Fruit fly (Drosophila melanogaster) whole organism, embryonic: ENCODE data around the gene caps.
A peak's percentile ranks its signal among the peaks of the same experiment; 100 is the strongest.

Experiments
- BtbVII ChIP-seq: fragments of 200-800 bp; sonication (Bioruptor generic); optimal IDR thresholded peaks from 3 replicates; lab custom pipeline; 2017; ENCODE audit warnings: missing biosample characterization, mild to moderate bottlenecking, missing genetic modification characterization
- CG10267 ChIP-seq: fragments of 200-800 bp; sonication (Bioruptor generic); optimal IDR thresholded peaks from 2 replicates; lab custom pipeline; 2018; ENCODE audit warnings: missing biosample characterization, mild to moderate bottlenecking, missing genetic modification characterization, moderate library complexity
- CG11456 ChIP-seq: fragments of 200-800 bp; sonication (Bioruptor generic); IDR thresholded peaks from 3 replicates; pipeline ENCODE4 v1.3.6; 2022; ENCODE audit warnings: missing biosample characterization, missing genetic modification characterization
- CG12104 ChIP-seq: fragments of 200-800 bp; sonication (Bioruptor generic); optimal IDR thresholded peaks from 3 replicates; lab custom pipeline; 2016; ENCODE audit warnings: missing biosample characterization, missing genetic modification characterization
- CG12155 ChIP-seq: fragments of 200-800 bp; sonication (Bioruptor generic); optimal IDR thresholded peaks from 3 replicates; lab custom pipeline; 2016; ENCODE audit warnings: missing biosample characterization, missing genetic modification characterization
- CG1233 ChIP-seq: fragments of 200-800 bp; sonication (Bioruptor generic); optimal IDR thresholded peaks from 4 replicates; lab custom pipeline; 2018; ENCODE audit warnings: missing biosample characterization, mild to moderate bottlenecking, missing genetic modification characterization
- CG17361 ChIP-seq: fragments of 200-800 bp; sonication (Bioruptor generic); IDR thresholded peaks from 3 replicates; pipeline ENCODE4 v1.3.6; 2022; ENCODE audit warnings: missing biosample characterization, missing genetic modification characterization
- CG18476 ChIP-seq: fragments of 200-800 bp; sonication (Bioruptor generic); optimal IDR thresholded peaks from 2 replicates; lab custom pipeline; 2016; ENCODE audit warnings: missing biosample characterization, mild to moderate bottlenecking, missing genetic modification characterization
- CG2889 ChIP-seq: fragments of 200-800 bp; sonication (Bioruptor generic); IDR thresholded peaks from 3 replicates; pipeline ENCODE4 v1.3.6; 2022; ENCODE audit warnings: missing biosample characterization, missing genetic modification characterization
- CG34376 ChIP-seq: fragments of 200-800 bp; sonication (Bioruptor generic); optimal IDR thresholded peaks from 2 replicates; lab custom pipeline; 2018; ENCODE audit warnings: missing biosample characterization, mild to moderate bottlenecking, missing genetic modification characterization
- CG3726 ChIP-seq: fragments of 200-800 bp; sonication (Bioruptor generic); IDR thresholded peaks from 3 replicates; pipeline ENCODE4, ENCODE4 v1.3.6; 2022; ENCODE audit warnings: missing biosample characterization, missing genetic modification characterization
- CG4730 ChIP-seq: fragments of 200-800 bp; sonication (Bioruptor generic); IDR thresholded peaks from 2 replicates; pipeline ENCODE4 v1.3.6; 2022; ENCODE audit warnings: missing biosample characterization, missing genetic modification characterization
- CG5953 ChIP-seq: fragments of 200-800 bp; sonication (Bioruptor generic); IDR thresholded peaks from 2 replicates; pipeline ENCODE4 v1.3.6; 2022; ENCODE audit warnings: missing biosample characterization, missing genetic modification characterization
- CG6272 ChIP-seq: fragments of 200-800 bp; sonication (Bioruptor generic); IDR thresholded peaks from 2 replicates; pipeline ENCODE4 v1.3.6; 2022; ENCODE audit warnings: missing biosample characterization, missing genetic modification characterization
- CG6854 ChIP-seq: fragments of 200-800 bp; sonication (Bioruptor generic); optimal IDR thresholded peaks from 3 replicates; lab custom pipeline; 2017; ENCODE audit warnings: missing biosample characterization, mild to moderate bottlenecking, missing genetic modification characterization
- CG7745 ChIP-seq: fragments of 200-800 bp; sonication (Bioruptor generic); optimal IDR thresholded peaks from 2 replicates; lab custom pipeline; 2018; ENCODE audit warnings: missing biosample characterization, mild to moderate bottlenecking, missing genetic modification characterization, moderate library complexity
- CG7839 ChIP-seq: fragments of 200-800 bp; sonication (Bioruptor generic); optimal IDR thresholded peaks from 3 replicates; lab custom pipeline; 2018; ENCODE audit warnings: missing biosample characterization, mild to moderate bottlenecking, missing genetic modification characterization, moderate library complexity
- CG8924 ChIP-seq: fragments of 200-800 bp; optimal IDR thresholded peaks from 3 replicates; lab custom pipeline; 2019; ENCODE audit warnings: missing biosample characterization, mild to moderate bottlenecking, missing genetic modification characterization, moderate library complexity
- CG9817 ChIP-seq: fragments of 200-800 bp; sonication (Bioruptor generic); optimal IDR thresholded peaks from 2 replicates; lab custom pipeline; 2018; ENCODE audit warnings: missing biosample characterization, mild to moderate bottlenecking, missing genetic modification characterization, moderate library complexity
- Camta ChIP-seq: fragments of 200-800 bp; sonication (Bioruptor generic); optimal IDR thresholded peaks from 2 replicates; lab custom pipeline; 2016; ENCODE audit warnings: missing biosample characterization, missing genetic modification characterization
- E2f2 ChIP-seq: fragments of 200-800 bp; sonication (Bioruptor generic); IDR thresholded peaks from 2 replicates; pipeline ENCODE4 v1.3.6; 2022; ENCODE audit warnings: missing biosample characterization, missing genetic modification characterization
- Hr51 ChIP-seq, 2 experiments: fragments of 200-800 bp; sonication (Bioruptor generic); optimal IDR thresholded peaks; 2 replicates in 1 of 2; 3 replicates in 1 of 2; lab custom pipeline; 2016 to 2018; ENCODE audit warnings: missing biosample characterization in 2 of 2, missing genetic modification characterization in 2 of 2, mild to moderate bottlenecking in 1 of 2, moderate library complexity in 1 of 2
- Lpt ChIP-seq: fragments of >200 bp; optimal IDR thresholded peaks from 2 replicates; lab custom pipeline; 2018; ENCODE audit warnings: missing biosample characterization, missing genetic modification characterization
- NK7.1 ChIP-seq: fragments of 200-800 bp; sonication (Bioruptor generic); optimal IDR thresholded peaks from 3 replicates; lab custom pipeline; 2016; ENCODE audit warnings: missing biosample characterization, missing genetic modification characterization
- Neu2 ChIP-seq: fragments of 200-800 bp; sonication (Bioruptor generic); optimal IDR thresholded peaks from 3 replicates; lab custom pipeline; 2016; ENCODE audit warnings: missing biosample characterization, missing genetic modification characterization, borderline replicate concordance
- Oaz ChIP-seq: fragments of 200-800 bp; sonication (Bioruptor generic); IDR thresholded peaks from 2 replicates; pipeline ENCODE4 v1.3.6; 2022; ENCODE audit warnings: missing biosample characterization, missing genetic modification characterization
- Oli ChIP-seq: fragments of 200-800 bp; sonication (Bioruptor generic); optimal IDR thresholded peaks from 2 replicates; lab custom pipeline; 2018; ENCODE audit warnings: missing biosample characterization, mild to moderate bottlenecking, missing genetic modification characterization, moderate library complexity
- Six4 ChIP-seq: fragments of 200-800 bp; sonication (Bioruptor generic); optimal IDR thresholded peaks from 2 replicates; lab custom pipeline; 2016; ENCODE audit warnings: missing biosample characterization, missing genetic modification characterization
- Taf1 ChIP-seq: fragments of 200-800 bp; sonication (Bioruptor generic); IDR thresholded peaks from 2 replicates; pipeline ENCODE4 v1.3.6; 2022; ENCODE audit warnings: missing biosample characterization, missing genetic modification characterization
- Tbp ChIP-seq: fragments of >200 bp; optimal IDR thresholded peaks from 2 replicates; lab custom pipeline; 2018; ENCODE audit warnings: missing biosample characterization, missing genetic modification characterization
- btn ChIP-seq: fragments of 200-800 bp; sonication (Bioruptor generic); optimal IDR thresholded peaks from 2 replicates; lab custom pipeline; 2016; ENCODE audit warnings: missing biosample characterization, missing genetic modification characterization
- disco-r ChIP-seq: fragments of 200-800 bp; sonication (Bioruptor generic); optimal IDR thresholded peaks from 2 replicates; lab custom pipeline; 2016; ENCODE audit warnings: missing biosample characterization, missing genetic modification characterization
- eve ChIP-seq, 2 experiments: fragments of >200 bp; optimal IDR thresholded peaks; 2 replicates each; lab custom pipeline; 2017; ENCODE audit warnings: missing biosample characterization in 2 of 2, missing genetic modification characterization in 2 of 2
- her ChIP-seq: fragments of 200-800 bp; sonication (Bioruptor generic); optimal IDR thresholded peaks from 2 replicates; lab custom pipeline; 2016; ENCODE audit warnings: missing biosample characterization, missing genetic modification characterization
- insv ChIP-seq, 2 experiments: fragments of 200-800 bp; sonication (Bioruptor generic); optimal IDR thresholded peaks; 3 replicates each; lab custom pipeline; 2016 to 2018; ENCODE audit warnings: missing biosample characterization in 2 of 2, missing genetic modification characterization in 2 of 2
- kay ChIP-seq: fragments of 200-800 bp; sonication (Bioruptor generic); optimal IDR thresholded peaks from 2 replicates; lab custom pipeline; 2016; ENCODE audit warnings: missing biosample characterization, missing genetic modification characterization
- lilli ChIP-seq: fragments of 200-800 bp; sonication (Bioruptor generic); optimal IDR thresholded peaks from 3 replicates; lab custom pipeline; 2016; ENCODE audit warnings: missing biosample characterization, missing genetic modification characterization
- mirr ChIP-seq: fragments of 200-800 bp; sonication (Bioruptor generic); optimal IDR thresholded peaks from 3 replicates; lab custom pipeline; 2018; ENCODE audit warnings: missing biosample characterization, mild to moderate bottlenecking, missing genetic modification characterization
- oc ChIP-seq: fragments of 200-800 bp; sonication (Bioruptor generic); optimal IDR thresholded peaks from 2 replicates; lab custom pipeline; 2018; ENCODE audit warnings: missing biosample characterization, mild to moderate bottlenecking, missing genetic modification characterization, moderate library complexity
- onecut ChIP-seq: fragments of 200-800 bp; sonication (Bioruptor generic); IDR thresholded peaks from 2 replicates; pipeline ENCODE4 v1.3.6; 2022; ENCODE audit warnings: missing biosample characterization, missing genetic modification characterization
- org-1 ChIP-seq: fragments of 200-800 bp; sonication (Bioruptor generic); optimal IDR thresholded peaks from 2 replicates; lab custom pipeline; 2017; ENCODE audit warnings: missing biosample characterization, missing genetic modification characterization
- peb ChIP-seq: fragments of 200-800 bp; sonication (Bioruptor generic); IDR thresholded peaks from 2 replicates; pipeline ENCODE4 v1.3.6; 2022; ENCODE audit warnings: missing biosample characterization, missing genetic modification characterization
- pho ChIP-seq: fragments of 200-800 bp; sonication (Bioruptor generic); optimal IDR thresholded peaks from 2 replicates; lab custom pipeline; 2016; ENCODE audit warnings: missing biosample characterization, missing genetic modification characterization
- scrt ChIP-seq: fragments of 200-800 bp; sonication (Bioruptor generic); optimal IDR thresholded peaks from 2 replicates; lab custom pipeline; 2018; ENCODE audit warnings: missing biosample characterization, mild to moderate bottlenecking, missing genetic modification characterization, moderate library complexity
- shn ChIP-seq: fragments of 200-800 bp; sonication (Bioruptor generic); optimal IDR thresholded peaks from 3 replicates; lab custom pipeline; 2016; ENCODE audit warnings: missing biosample characterization, missing genetic modification characterization
- so ChIP-seq: fragments of 200-800 bp; sonication (Bioruptor generic); IDR thresholded peaks from 3 replicates; pipeline ENCODE4 v1.3.6; 2022; ENCODE audit warnings: missing biosample characterization, missing genetic modification characterization
- ssp ChIP-seq: fragments of 200-800 bp; sonication (Bioruptor generic); IDR thresholded peaks from 2 replicates; pipeline ENCODE4 v1.3.6; 2022; ENCODE audit warnings: missing biosample characterization, missing genetic modification characterization
- tio ChIP-seq: fragments of 200-800 bp; sonication (Bioruptor generic); optimal IDR thresholded peaks from 2 replicates; lab custom pipeline; 2017; ENCODE audit warnings: missing biosample characterization, missing genetic modification characterization, inconsistent platforms
- toy ChIP-seq: fragments of 200-800 bp; sonication (Bioruptor generic); IDR thresholded peaks from 2 replicates; pipeline ENCODE4 v1.3.6; 2022; ENCODE audit warnings: missing biosample characterization, missing genetic modification characterization
- trem ChIP-seq: fragments of 200-800 bp; optimal IDR thresholded peaks from 3 replicates; lab custom pipeline; 2019; ENCODE audit warnings: missing biosample characterization, mild to moderate bottlenecking, missing genetic modification characterization, moderate library complexity
- twi ChIP-seq: fragments of 200-800 bp; optimal IDR thresholded peaks from 2 replicates; lab custom pipeline; 2019; ENCODE audit warnings: missing biosample characterization, mild to moderate bottlenecking, missing genetic modification characterization, moderate library complexity
- vfl ChIP-seq: fragments of 200-800 bp; sonication (Bioruptor generic); optimal IDR thresholded peaks from 2 replicates; lab custom pipeline; 2016; ENCODE audit warnings: missing biosample characterization, missing genetic modification characterization

The caps gene

dm6 chr3L:13189280-13189679 lies 39.2 kb upstream of the caps start (continued):
- TF ChIP-seq eve (GFP tag; optimal IDR thresholded peaks at IDR 0.05; lab: Kevin White, UChicago): peak in 1 of 2 experiments; percentile 89
- TF ChIP-seq toy (GFP tag; lab: Robert Waterston, UW): no peak
- TF ChIP-seq BtbVII (GFP tag; lab: Kevin White, UChicago): peak; percentile 36
- peak; percentile 19 for TF ChIP-seq vfl (GFP tag; lab: Kevin White, UChicago)
- TF ChIP-seq insv (GFP tag; optimal IDR thresholded peaks at IDR 0.05; lab: Kevin White, UChicago): no peak
- TF ChIP-seq CG8924 (tag; lab: Kevin White, UChicago): peak; percentile 61
- TF ChIP-seq CG12155 (GFP tag; lab: Kevin White, UChicago): no peak
- TF ChIP-seq NK7.1 (GFP tag; lab: Kevin White, UChicago): peak; percentile 31
- no peak for TF ChIP-seq CG9817 (tag; lab: Kevin White, UChicago)
- TF ChIP-seq ssp (GFP tag; lab: Robert Waterston, UW): peak; percentile 50; the same call in 1 of the 2 replicates
- peak; percentile 80 for TF ChIP-seq CG10267
- TF ChIP-seq CG17361 (GFP tag; lab: Robert Waterston, UW): peak; percentile 80
- TF ChIP-seq CG1233 (GFP tag; lab: Kevin White, UChicago): peak; percentile 30
- no peak for TF ChIP-seq CG34376 (GFP tag; lab: Kevin White, UChicago)
- TF ChIP-seq shn (GFP tag; lab: Kevin White, UChicago): no peak
- peak; percentile 46; the same call in 1 of the 2 replicates for TF ChIP-seq CG4730 (GFP tag; lab: Robert Waterston, UW)
- peak; percentile 14 for TF ChIP-seq Camta (GFP tag; lab: Kevin White, UChicago)
- peak; percentile 43 for TF ChIP-seq scrt (GFP tag; lab: Kevin White, UChicago)
- TF ChIP-seq her (GFP tag; lab: Kevin White, UChicago): no peak
- TF ChIP-seq disco-r (GFP tag; lab: Kevin White, UChicago): no peak
- TF ChIP-seq peb (GFP tag; lab: Robert Waterston, UW): peak; percentile 55; the same call in 1 of the 2 replicates
- TF ChIP-seq CG6854 (GFP tag; lab: Kevin White, UChicago): no peak
- peak; percentile 41 for TF ChIP-seq CG7839 (tag; lab: Kevin White, UChicago)
- TF ChIP-seq org-1 (GFP tag; lab: Kevin White, UChicago): no peak
- no peak for TF ChIP-seq CG7745 (tag; lab: Kevin White, UChicago)
- TF ChIP-seq Tbp (GFP tag; lab: Kevin White, UChicago): no peak
- TF ChIP-seq trem (tag; lab: Kevin White, UChicago): peak; percentile 73
- peak; percentile 26 for TF ChIP-seq kay (GFP tag; lab: Kevin White, UChicago)
- no peak for TF ChIP-seq pho (GFP tag; lab: Kevin White, UChicago)
- no peak for TF ChIP-seq CG6272 (GFP tag; lab: Robert Waterston, UW)
- TF ChIP-seq mirr (GFP tag; lab: Kevin White, UChicago): no peak
- TF ChIP-seq Six4 (GFP tag; lab: Kevin White, UChicago): peak; percentile 53
- peak; percentile 18 for TF ChIP-seq twi
- peak; percentile 11 for TF ChIP-seq lilli (GFP tag; lab: Kevin White, UChicago)
- TF ChIP-seq Taf1 (GFP tag; lab: Robert Waterston, UW): no peak
- peak; percentile 43 for TF ChIP-seq CG12104 (GFP tag; lab: Kevin White, UChicago)
- TF ChIP-seq Hr51 (GFP tag; optimal IDR thresholded peaks at IDR 0.05; lab: Kevin White, UChicago): peak in 1 of 2 experiments; percentile 2
- peak; percentile 59 for TF ChIP-seq CG18476
- TF ChIP-seq CG11456 (GFP tag; lab: Robert Waterston, UW): no peak
- TF ChIP-seq CG3726 (GFP tag; lab: Robert Waterston, UW): peak; percentile 7; the same call in 1 of the 3 replicates
- peak; percentile 18 for TF ChIP-seq Neu2 (GFP tag; lab: Kevin White, UChicago)
- TF ChIP-seq Oli (tag; lab: Kevin White, UChicago): peak; percentile 31
- TF ChIP-seq CG5953 (GFP tag; lab: Robert Waterston, UW): no peak
- TF ChIP-seq btn (GFP tag; lab: Kevin White, UChicago): peak; percentile 15
- peak; percentile 52 for TF ChIP-seq onecut (GFP tag; lab: Robert Waterston, UW)
- no peak for TF ChIP-seq so
- no peak for TF ChIP-seq E2f2 (GFP tag; lab: Robert Waterston, UW)
- no peak for TF ChIP-seq oc (tag; lab: Kevin White, UChicago)
- TF ChIP-seq tio (GFP tag; lab: Kevin White, UChicago): peak; percentile 29
- no peak for TF ChIP-seq Oaz (GFP tag; lab: Robert Waterston, UW)
- TF ChIP-seq Lpt (GFP tag; lab: Kevin White, UChicago): no peak
- TF ChIP-seq CG2889 (GFP tag; lab: Robert Waterston, UW): no peak
